Worm (Caenorhabditis elegans) whole organism, L4 larva: Measurements from ENCODE around the gene fkb-4.

Experiments
- R02D3.7 ChIP-seq: fragments of 150-350 bp; sonication (generic microtip); optimal IDR thresholded peaks from 3 replicates; lab custom pipeline; 2014; ENCODE audit warnings: missing biosample characterization, missing genetic modification characterization
- ama-1 ChIP-seq: fragments of 150-350 bp; optimal IDR thresholded peaks from 2 replicates; lab custom pipeline; 2014; ENCODE audit warnings: inconsistent platforms, mixed read lengths
- ceh-82 ChIP-seq: sonication (generic microtip); optimal IDR thresholded peaks from 2 replicates; lab custom pipeline; 2017; ENCODE audit warnings: missing biosample characterization, missing genetic modification characterization
- fos-1 ChIP-seq: fragments of 150-350 bp; optimal IDR thresholded peaks from 2 replicates; lab custom pipeline; 2014; ENCODE audit warnings: missing biosample characterization, missing genetic modification characterization
- nhr-48 ChIP-seq: sonication (generic microtip); optimal IDR thresholded peaks from 2 replicates; lab custom pipeline; 2016; ENCODE audit warnings: mild to moderate bottlenecking, missing genetic modification characterization, missing compliant biosample characterization
- skn-1 ChIP-seq: fragments of 150-350 bp; optimal IDR thresholded peaks from 2 replicates; lab custom pipeline; 2014; ENCODE audit warnings: missing biosample characterization, missing genetic modification characterization
- snpc-1.2 ChIP-seq: fragments of 200-800 bp; sonication (Bioruptor generic); IDR thresholded peaks from 2 replicates; pipeline ENCODE4 v1.3.6; 2022; ENCODE audit warnings: missing genetic modification reagents, missing genetic modification characterization, missing compliant biosample characterization
- unc-62 ChIP-seq, 3 experiments: fragments of 150-350 bp in 1 of 3; sonication (generic microtip); optimal IDR thresholded peaks in 2 of 3; peaks in 1 of 3; 1 replicate in 1 of 3; 2 replicates in 2 of 3; lab custom pipeline; 2014 to 2017; ENCODE audit warnings: missing biosample characterization in 3 of 3, missing genetic modification characterization in 3 of 3, missing genetic modification reagents in 3 of 3, missing genotype in 1 of 3
- zip-11 ChIP-seq: fragments of 200-800 bp; sonication (Bioruptor generic); IDR thresholded peaks from 2 replicates; pipeline ENCODE4 v1.3.6; 2022; ENCODE audit warnings: missing genetic modification characterization, missing compliant biosample characterization

- TF ChIP-seq zip-11 (no peak), fos-1 (tag; lab: Kevin White, UChicago) (no peak), ceh-82 (tag; lab: Kevin White, UChicago) (no peak), skn-1 (tag; lab: Kevin White, UChicago) (no peak), nhr-48 (no peak), R02D3.7 (no peak), unc-62 (GFP tag; optimal IDR thresholded peaks at IDR 0.05 in 1 of 2; lab: Kevin White, UChicago) (peak in 1 of 2 experiments; percentile 94), unc-62 (tag; optimal IDR thresholded peaks at IDR 0.05; lab: Kevin White, UChicago) (no peak), snpc-1.2 (GFP tag; lab: Robert Waterston, UW) (no peak), ama-1 (lab: Kevin White, UChicago) (no peak)
Measured at ce11 chrV:12749558-12749957, 37.4 kb downstream of the fkb-4 start.
